Worm (Caenorhabditis elegans) whole organism, L1 larva: ENCODE measurements around the gene skr-12.

Experiments
- hlh-17 ChIP-seq: fragments of 200-800 bp; sonication (Bioruptor generic); optimal IDR thresholded peaks from 2 replicates; lab custom pipeline; 2018; ENCODE audit warnings: missing genetic modification characterization, mild to moderate bottlenecking, missing compliant biosample characterization, moderate library complexity, borderline replicate concordance
- jun-1 ChIP-seq: fragments of 150-350 bp; optimal IDR thresholded peaks from 2 replicates; lab custom pipeline; 2014; ENCODE audit warnings: missing biosample characterization, missing genetic modification reagents, missing genetic modification characterization
- mep-1 ChIP-seq: fragments of 150-350 bp; optimal IDR thresholded peaks from 2 replicates; lab custom pipeline; 2014; ENCODE audit warnings: missing biosample characterization, missing genetic modification characterization
- unc-130 ChIP-seq: fragments of 150-350 bp; optimal IDR thresholded peaks from 2 replicates; lab custom pipeline; 2017; ENCODE audit warnings: missing biosample characterization, missing genetic modification characterization, inconsistent platforms

ce11 chrIV:17126512-17126911, 40.6 kb upstream of the skr-12 start:
- TF ChIP-seq mep-1 (tag; lab: Kevin White, UChicago), result no peak
- TF ChIP-seq jun-1, result no peak
- TF ChIP-seq unc-130 (tag; lab: Kevin White, UChicago), result no peak
- TF ChIP-seq hlh-17 (GFP tag; lab: Kevin White, UChicago), result no peak
